1 fruit fly cellular context compared by ENCODE assay signal in the genomic region with DNA sequence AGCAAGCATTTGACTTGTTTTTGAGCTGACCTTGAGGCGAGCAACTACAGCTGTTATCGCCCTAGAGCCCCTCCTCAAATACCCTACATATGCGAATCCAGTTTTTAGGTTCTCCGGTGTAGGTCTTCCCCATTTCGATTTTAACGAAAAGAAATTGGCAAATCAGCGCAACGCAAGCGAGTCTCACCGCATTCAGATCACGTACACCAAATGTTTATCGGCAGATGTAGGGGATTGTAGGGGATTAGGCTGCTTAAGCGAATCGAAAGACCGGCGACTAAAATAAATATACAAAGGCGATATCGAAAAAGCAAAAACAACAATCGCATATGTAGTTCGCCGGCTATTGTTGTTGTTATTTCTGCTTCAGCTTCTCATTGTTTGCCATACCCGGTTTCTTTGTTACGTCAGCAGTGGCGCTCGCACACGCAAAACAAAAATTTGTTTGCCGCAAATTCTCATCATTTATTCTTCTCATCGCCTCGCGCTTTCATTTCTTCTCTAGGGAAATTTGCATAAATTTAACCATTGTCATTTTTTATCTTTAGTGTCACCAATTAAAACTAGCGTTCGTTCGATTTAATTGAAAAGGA.
TF ChIP-seq lines count a peak whose summit lies in the region.

No protein-coding gene starts in this region.

TF ChIP-seq in whole organism, embryonic, 481 proteins besides CTCF, POLR2A, EP300 and RAD21 (continued from another document and continues in another):
- TF ChIP-seq CG2116 (GFP tag; optimal IDR thresholded peaks at IDR 0.05; lab: Kevin White, UChicago) (peak; percentile 1), repo (GFP tag; optimal IDR thresholded peaks at IDR 0.05; lab: Kevin White, UChicago) (peak; percentile 56), Sox102F (GFP tag; optimal IDR thresholded peaks at IDR 0.05; lab: Kevin White, UChicago) (peak; percentile 55), Sry-δ (GFP tag; optimal IDR thresholded peaks at IDR 0.05; lab: Kevin White, UChicago) (peak; percentile 18), CG11247 (GFP tag; IDR thresholded peaks at IDR 0.05; lab: Robert Waterston, UW) (peak; percentile 74), CG10147 (GFP tag; optimal IDR thresholded peaks at IDR 0.05; lab: Kevin White, UChicago) (peak; percentile 29), CG12391 (tag; optimal IDR thresholded peaks at IDR 0.05; lab: Kevin White, UChicago) (peak; percentile 35), CG1792 (GFP tag; optimal IDR thresholded peaks at IDR 0.05; lab: Kevin White, UChicago) (peak; percentile 64), ken (GFP tag; IDR thresholded peaks at IDR 0.05; lab: Robert Waterston, UW) (0 out of 3 replicates have a peak, but pooled peaks have one; percentile 54), Trl (optimal IDR thresholded peaks at IDR 0.05; lab: Kevin White, UChicago) (no peak), Trl (GFP tag; optimal IDR thresholded peaks at IDR 0.05; lab: Kevin White, UChicago) (peak; percentile 89), CG9215 (GFP tag; IDR thresholded peaks at IDR 0.05; lab: Robert Waterston, UW) (peak; percentile 58), Doc3 (GFP tag; IDR thresholded peaks at IDR 0.05; lab: Robert Waterston, UW; ENCODE audit: partially characterized antibody) (no peak), pho (GFP tag; optimal IDR thresholded peaks at IDR 0.05; lab: Kevin White, UChicago) (peak; percentile 80), Dad (GFP tag; optimal IDR thresholded peaks at IDR 0.05; lab: Kevin White, UChicago) (peak; percentile 42), dmrt99B (tag; optimal IDR thresholded peaks at IDR 0.05; lab: Kevin White, UChicago) (peak; percentile 66), Atf6 (GFP tag; IDR thresholded peaks at IDR 0.05; lab: Robert Waterston, UW) (peak; percentile 84), Drgx (GFP tag; IDR thresholded peaks at IDR 0.05; lab: Robert Waterston, UW) (peak; percentile 92), CG15696 (tag; optimal IDR thresholded peaks at IDR 0.05; lab: Kevin White, UChicago) (peak; percentile 14), NC2β (GFP tag; optimal IDR thresholded peaks at IDR 0.05; lab: Kevin White, UChicago) (peak; percentile 29), CG32767 (GFP tag; IDR thresholded peaks at IDR 0.05; lab: Robert Waterston, UW) (no peak), CG4282 (GFP tag; optimal IDR thresholded peaks at IDR 0.05; lab: Kevin White, UChicago) (peak; percentile 44), Aef1 (GFP tag; IDR thresholded peaks at IDR 0.05; lab: Robert Waterston, UW) (peak; percentile 72), az2 (GFP tag; optimal IDR thresholded peaks at IDR 0.05; lab: Kevin White, UChicago) (peak; percentile 52), crp (GFP tag; optimal IDR thresholded peaks at IDR 0.05; lab: Kevin White, UChicago) (peak in 1 of 2 experiments; percentile 14), Ssrp (tag; optimal IDR thresholded peaks at IDR 0.05; lab: Kevin White, UChicago) (no peak), dysf (GFP tag; IDR thresholded peaks at IDR 0.05; lab: Robert Waterston, UW) (peak; percentile 87), lilli (GFP tag; optimal IDR thresholded peaks at IDR 0.05; lab: Kevin White, UChicago) (peak; percentile 88), lab (GFP tag; optimal IDR thresholded peaks at IDR 0.05; lab: Kevin White, UChicago) (peak; percentile 85), emc (GFP tag; optimal IDR thresholded peaks at IDR 0.05; lab: Kevin White, UChicago) (peak; percentile 85), ab (GFP tag; optimal IDR thresholded peaks at IDR 0.05; lab: Kevin White, UChicago) (no peak), hkb (optimal IDR thresholded peaks at IDR 0.05; lab: Kevin White, UChicago) (no peak), hkb (GFP tag; IDR thresholded peaks at IDR 0.05; lab: Robert Waterston, UW) (peak; percentile 69), CG18764 (GFP tag; optimal IDR thresholded peaks at IDR 0.05; lab: Kevin White, UChicago) (peak; percentile 14), exex (tag; optimal IDR thresholded peaks at IDR 0.05; lab: Kevin White, UChicago) (no peak), CG6765 (GFP tag; optimal IDR thresholded peaks at IDR 0.05; lab: Kevin White, UChicago) (peak; percentile 20), tx (GFP tag; optimal IDR thresholded peaks at IDR 0.05; lab: Kevin White, UChicago) (peak; percentile 74), lola (GFP tag; optimal IDR thresholded peaks at IDR 0.05; lab: Kevin White, UChicago) (no peak), CG10366 (GFP tag; IDR thresholded peaks at IDR 0.05; lab: Robert Waterston, UW) (peak; percentile 58), CG18619 (GFP tag; optimal IDR thresholded peaks at IDR 0.05; lab: Kevin White, UChicago) (peak; percentile 69), Sox100B (GFP tag; optimal IDR thresholded peaks at IDR 0.05; lab: Kevin White, UChicago) (peak; percentile 2), Atf3 (GFP tag; optimal IDR thresholded peaks at IDR 0.05; lab: Kevin White, UChicago) (peak; percentile 55), klu (GFP tag; IDR thresholded peaks at IDR 0.05; lab: Robert Waterston, UW) (peak; percentile 44; the same call in 1 of the 2 replicates), ci (GFP tag; IDR thresholded peaks at IDR 0.05; lab: Robert Waterston, UW) (0 out of 3 replicates have a peak, but pooled peaks have one; percentile 32), slp2 (GFP tag; optimal IDR thresholded peaks at IDR 0.05; lab: Kevin White, UChicago) (peak; percentile 93), ato (GFP tag; IDR thresholded peaks at IDR 0.05; lab: Robert Waterston, UW; ENCODE audit: partially characterized antibody) (no peak), CG11696 (GFP tag; IDR thresholded peaks at IDR 0.05; lab: Robert Waterston, UW) (peak; percentile 65), row (GFP tag; IDR thresholded peaks at IDR 0.05; lab: Robert Waterston, UW) (peak; percentile 76), zfh1 (GFP tag; IDR thresholded peaks at IDR 0.05; lab: Robert Waterston, UW) (peak; percentile 58; the same call in 2 of the 3 replicates), luna (GFP tag; optimal IDR thresholded peaks at IDR 0.05; lab: Kevin White, UChicago) (peak; percentile 46), eyg (GFP tag; optimal IDR thresholded peaks at IDR 0.05; lab: Kevin White, UChicago) (peak; percentile 53), ATbp (GFP tag; optimal IDR thresholded peaks at IDR 0.05; lab: Kevin White, UChicago) (peak; percentile 13), wdn (GFP tag; IDR thresholded peaks at IDR 0.05; lab: Robert Waterston, UW) (peak; percentile 69), psq (GFP tag; optimal IDR thresholded peaks at IDR 0.05; lab: Kevin White, UChicago) (peak; percentile 28), wor (GFP tag; IDR thresholded peaks at IDR 0.05; lab: Robert Waterston, UW) (no peak), Eip74EF (GFP tag; optimal IDR thresholded peaks at IDR 0.05; lab: Kevin White, UChicago) (no peak), her (GFP tag; optimal IDR thresholded peaks at IDR 0.05; lab: Kevin White, UChicago) (peak; percentile 85), cas (GFP tag; IDR thresholded peaks at IDR 0.05; lab: Robert Waterston, UW) (0 out of 2 replicates have a peak, but pooled peaks have one; percentile 22), HLH3B (GFP tag; IDR thresholded peaks at IDR 0.05; lab: Robert Waterston, UW) (peak; percentile 54), fru (optimal IDR thresholded peaks at IDR 0.05; lab: Kevin White, UChicago) (no peak), Usf (GFP tag; optimal IDR thresholded peaks at IDR 0.05; lab: Kevin White, UChicago) (peak; percentile 60), CG10274 (GFP tag; optimal IDR thresholded peaks at IDR 0.05; lab: Kevin White, UChicago) (peak; percentile 100), CG13894 (tag; optimal IDR thresholded peaks at IDR 0.05; lab: Kevin White, UChicago) (peak; percentile 82), CG14667 (GFP tag; IDR thresholded peaks at IDR 0.05; lab: Robert Waterston, UW) (peak; percentile 48; the same call in 1 of the 2 replicates), pzg (GFP tag; optimal IDR thresholded peaks at IDR 0.05; lab: Kevin White, UChicago) (peak; percentile 6), Myb (GFP tag; optimal IDR thresholded peaks at IDR 0.05; lab: Kevin White, UChicago) (peak; percentile 71), trem (tag; optimal IDR thresholded peaks at IDR 0.05; lab: Kevin White, UChicago) (no peak), Mes4 (GFP tag; optimal IDR thresholded peaks at IDR 0.05; lab: Kevin White, UChicago) (peak; percentile 45), zen (tag; optimal IDR thresholded peaks at IDR 0.05; lab: Kevin White, UChicago) (peak; percentile 21), CG13624 (GFP tag; optimal IDR thresholded peaks at IDR 0.05; lab: Kevin White, UChicago) (peak; percentile 82), seq (GFP tag; IDR thresholded peaks at IDR 0.05; lab: Robert Waterston, UW) (peak; percentile 47; the same call in 1 of the 2 replicates), CG14050 (GFP tag; IDR thresholded peaks at IDR 0.05; lab: Robert Waterston, UW) (peak; percentile 50; the same call in 1 of the 3 replicates), Xbp1 (GFP tag; optimal IDR thresholded peaks at IDR 0.05; lab: Kevin White, UChicago) (peak; percentile 72), ranshi (GFP tag; IDR thresholded peaks at IDR 0.05; lab: Robert Waterston, UW) (peak; percentile 72), NK7.1 (GFP tag; optimal IDR thresholded peaks at IDR 0.05; lab: Kevin White, UChicago) (peak; percentile 77), Deaf1 (tag; optimal IDR thresholded peaks at IDR 0.05; lab: Kevin White, UChicago) (peak; percentile 10), oc (tag; optimal IDR thresholded peaks at IDR 0.05; lab: Kevin White, UChicago) (peak; percentile 23), tin (GFP tag; optimal IDR thresholded peaks at IDR 0.05; lab: Kevin White, UChicago) (peak; percentile 54), jing (GFP tag; optimal IDR thresholded peaks at IDR 0.05; lab: Kevin White, UChicago) (peak; percentile 12), CG12155 (GFP tag; optimal IDR thresholded peaks at IDR 0.05; lab: Kevin White, UChicago) (peak; percentile 81), CG4854 (GFP tag; optimal IDR thresholded peaks at IDR 0.05; lab: Kevin White, UChicago) (peak; percentile 44), CG6854 (GFP tag; optimal IDR thresholded peaks at IDR 0.05; lab: Kevin White, UChicago) (no peak), Mad (GFP tag; optimal IDR thresholded peaks at IDR 0.05; lab: Kevin White, UChicago) (peak; percentile 46), Med (GFP tag; lab: Kevin White, UChicago) (peak; percentile 98), zfh2 (GFP tag; optimal IDR thresholded peaks at IDR 0.05; lab: Kevin White, UChicago) (peak; percentile 92), ind (GFP tag; optimal IDR thresholded peaks at IDR 0.05; lab: Kevin White, UChicago) (peak; percentile 86), cato (GFP tag; optimal IDR thresholded peaks at IDR 0.05; lab: Kevin White, UChicago; ENCODE audit: borderline replicate concordance) (no peak), B-H2 (GFP tag; optimal IDR thresholded peaks at IDR 0.05; lab: Kevin White, UChicago) (peak; percentile 8), odd (GFP tag; optimal IDR thresholded peaks at IDR 0.05; lab: Kevin White, UChicago) (peak; percentile 6), prd (optimal IDR thresholded peaks at IDR 0.05; lab: Kevin White, UChicago) (no peak), prd (GFP tag; IDR thresholded peaks at IDR 0.05; lab: Robert Waterston, UW) (peak; percentile 66), CG2678 (tag; optimal IDR thresholded peaks at IDR 0.05; lab: Kevin White, UChicago) (peak; percentile 75), ap (GFP tag; IDR thresholded peaks at IDR 0.05; lab: Robert Waterston, UW) (peak; percentile 66), CG34422 (GFP tag; IDR thresholded peaks at IDR 0.05; lab: Robert Waterston, UW) (peak; percentile 76; the same call in 2 of the 3 replicates), Taf1 (GFP tag; IDR thresholded peaks at IDR 0.05; lab: Robert Waterston, UW) (peak; percentile 38; the same call in 1 of the 2 replicates), CG17328 (GFP tag; IDR thresholded peaks at IDR 0.05; lab: Robert Waterston, UW) (0 out of 2 replicates have a peak, but pooled peaks have one; percentile 13), sens-2 (GFP tag; IDR thresholded peaks at IDR 0.05; lab: Robert Waterston, UW) (no peak; the same call in 1 of the 2 replicates), nmo (GFP tag; optimal IDR thresholded peaks at IDR 0.05; lab: Kevin White, UChicago) (peak; percentile 49), Antp (GFP tag; optimal IDR thresholded peaks at IDR 0.05; lab: Kevin White, UChicago) (peak; percentile 83), CG9876 (GFP tag; optimal IDR thresholded peaks at IDR 0.05; lab: Kevin White, UChicago) (peak; percentile 65), Nf-YC (tag; optimal IDR thresholded peaks at IDR 0.05; lab: Kevin White, UChicago) (no peak), ro (GFP tag; IDR thresholded peaks at IDR 0.05; lab: Robert Waterston, UW) (peak; percentile 26; the same call in 1 of the 2 replicates), CG9609 (GFP tag; optimal IDR thresholded peaks at IDR 0.05; lab: Kevin White, UChicago) (peak; percentile 65), gsb (GFP tag; IDR thresholded peaks at IDR 0.05; lab: Robert Waterston, UW) (peak; percentile 69), nerfin-2 (GFP tag; IDR thresholded peaks at IDR 0.05; lab: Robert Waterston, UW; ENCODE audit: partially characterized antibody) (no peak), Abd-B (GFP tag; optimal IDR thresholded peaks at IDR 0.05; lab: Kevin White, UChicago) (peak; percentile 61), CG3281 (GFP tag; optimal IDR thresholded peaks at IDR 0.05; lab: Kevin White, UChicago) (peak; percentile 71), CG10654 (GFP tag; optimal IDR thresholded peaks at IDR 0.05; lab: Kevin White, UChicago) (peak; percentile 46), peb (GFP tag; IDR thresholded peaks at IDR 0.05; lab: Robert Waterston, UW) (0 out of 2 replicates have a peak, but pooled peaks have one; percentile 7), CG12942 (GFP tag; optimal IDR thresholded peaks at IDR 0.05; lab: Kevin White, UChicago) (peak; percentile 59), phol (tag; optimal IDR thresholded peaks at IDR 0.05; lab: Kevin White, UChicago) (peak; percentile 51), CG3995 (GFP tag; optimal IDR thresholded peaks at IDR 0.05; lab: Kevin White, UChicago) (peak; percentile 56), CG17829 (tag; optimal IDR thresholded peaks at IDR 0.05; lab: Kevin White, UChicago) (peak; percentile 6), CG17359 (tag; optimal IDR thresholded peaks at IDR 0.05; lab: Kevin White, UChicago) (peak; percentile 43), E2f1 (GFP tag; IDR thresholded peaks at IDR 0.05; lab: Robert Waterston, UW) (peak; percentile 69), slou (GFP tag; optimal IDR thresholded peaks at IDR 0.05; lab: Kevin White, UChicago) (peak; percentile 52), Six4 (GFP tag; optimal IDR thresholded peaks at IDR 0.05; lab: Kevin White, UChicago) (peak; percentile 18), Ada2b (GFP tag; IDR thresholded peaks at IDR 0.05; lab: Robert Waterston, UW) (peak; percentile 75), CG11085 (GFP tag; IDR thresholded peaks at IDR 0.05; lab: Robert Waterston, UW) (peak; percentile 49), Nf-YB (GFP tag; optimal IDR thresholded peaks at IDR 0.05; lab: Kevin White, UChicago) (no peak), CG4424 (GFP tag; optimal IDR thresholded peaks at IDR 0.05; lab: Kevin White, UChicago) (peak; percentile 47), CG18599 (GFP tag; optimal IDR thresholded peaks at IDR 0.05; lab: Kevin White, UChicago) (peak; percentile 78)
